Fruit fly (Drosophila melanogaster) whole organism, pupa: ENCODE results near the gene saturn.
A peak's percentile ranks its signal among the peaks of the same experiment; 100 is the strongest.

Source experiments
- CG10348 ChIP-seq: fragments of 200-800 bp; sonication (Bioruptor generic); IDR thresholded peaks from 2 replicates; pipeline ENCODE4 v1.3.6; 2022; ENCODE audit warnings: missing biosample characterization, missing genetic modification characterization
- CG12605 ChIP-seq: fragments of 200-800 bp; sonication (Bioruptor generic); IDR thresholded peaks from 2 replicates; pipeline ENCODE4 v1.3.6; 2022; ENCODE audit warnings: missing biosample characterization, missing genetic modification characterization
- CG13204 ChIP-seq: fragments of 200-800 bp; sonication (Bioruptor generic); optimal IDR thresholded peaks from 2 replicates; lab custom pipeline; 2018; ENCODE audit warnings: missing biosample characterization, mild to moderate bottlenecking, missing genetic modification characterization, moderate library complexity
- CG14655 ChIP-seq: fragments of 200-800 bp; sonication (Bioruptor generic); optimal IDR thresholded peaks from 3 replicates; lab custom pipeline; 2017; ENCODE audit warnings: mild to moderate bottlenecking, missing biosample characterization, missing genetic modification reagents, missing genetic modification characterization
- CG15710 ChIP-seq: fragments of 200-800 bp; sonication (Bioruptor generic); optimal IDR thresholded peaks from 2 replicates; lab custom pipeline; 2018; ENCODE audit warnings: missing biosample characterization, mild to moderate bottlenecking, missing genetic modification characterization, moderate library complexity
- CG17806 ChIP-seq: fragments of 200-800 bp; sonication (Bioruptor generic); optimal IDR thresholded peaks from 2 replicates; lab custom pipeline; 2018; ENCODE audit warnings: missing biosample characterization, mild to moderate bottlenecking, missing genetic modification characterization, moderate library complexity
- CG32121 ChIP-seq: fragments of 200-800 bp; sonication (Bioruptor generic); IDR thresholded peaks from 2 replicates; pipeline ENCODE4 v1.3.6; 2022; ENCODE audit warnings: missing biosample characterization, missing genetic modification characterization
- CG34367 ChIP-seq: fragments of 200-800 bp; sonication (Bioruptor generic); optimal IDR thresholded peaks from 2 replicates; lab custom pipeline; 2018; ENCODE audit warnings: missing biosample characterization, mild to moderate bottlenecking, missing genetic modification characterization
- CG4496 ChIP-seq: fragments of 200-800 bp; sonication (Bioruptor generic); IDR thresholded peaks from 3 replicates; pipeline ENCODE4 v1.3.6; 2022; ENCODE audit warnings: missing biosample characterization, missing genetic modification characterization
- CG8159 ChIP-seq: fragments of 200-800 bp; sonication (Bioruptor generic); optimal IDR thresholded peaks from 3 replicates; lab custom pipeline; 2018; ENCODE audit warnings: missing biosample characterization, mild to moderate bottlenecking, missing genetic modification characterization, moderate library complexity
- CG8301 ChIP-seq: fragments of 200-800 bp; sonication (Bioruptor generic); optimal IDR thresholded peaks from 2 replicates; lab custom pipeline; 2018; ENCODE audit warnings: missing biosample characterization, mild to moderate bottlenecking, missing genetic modification characterization
- CG9948 ChIP-seq: fragments of 200-800 bp; sonication (Bioruptor generic); optimal IDR thresholded peaks from 2 replicates; lab custom pipeline; 2018; ENCODE audit warnings: missing biosample characterization, mild to moderate bottlenecking, missing genetic modification characterization, moderate library complexity
- D1 ChIP-seq: fragments of 200-800 bp; sonication (Bioruptor generic); optimal IDR thresholded peaks from 2 replicates; lab custom pipeline; 2018; ENCODE audit warnings: missing biosample characterization, mild to moderate bottlenecking, missing genetic modification characterization, moderate library complexity
- EcR ChIP-seq: fragments of 200-800 bp; sonication (Bioruptor generic); optimal IDR thresholded peaks from 3 replicates; lab custom pipeline; 2019; ENCODE audit warnings: missing biosample characterization, missing genetic modification characterization, mild to moderate bottlenecking, moderate library complexity, missing genetic modification reagents
- Ets98B ChIP-seq: fragments of 200-800 bp; sonication (Bioruptor generic); IDR thresholded peaks from 2 replicates; pipeline ENCODE4 v1.3.6; 2022; ENCODE audit warnings: missing biosample characterization, missing genetic modification characterization
- Pif1A ChIP-seq: fragments of 200-800 bp; sonication (Bioruptor generic); optimal IDR thresholded peaks from 3 replicates; lab custom pipeline; 2016; ENCODE audit warnings: missing biosample characterization, missing genetic modification characterization
- Pif1B ChIP-seq: fragments of 200-800 bp; sonication (Bioruptor generic); optimal IDR thresholded peaks from 3 replicates; lab custom pipeline; 2016; ENCODE audit warnings: missing biosample characterization, missing genetic modification characterization
- Snoo ChIP-seq: fragments of 200-800 bp; sonication (Bioruptor generic); optimal IDR thresholded peaks from 3 replicates; lab custom pipeline; 2017; ENCODE audit warnings: missing biosample characterization, mild to moderate bottlenecking, missing genetic modification characterization, inconsistent platforms
- fd96Ca ChIP-seq: fragments of 200-800 bp; sonication (Bioruptor generic); IDR thresholded peaks from 3 replicates; pipeline ENCODE4 v1.3.6; 2022; ENCODE audit warnings: missing biosample characterization, missing genetic modification characterization
- gl ChIP-seq: fragments of 200-800 bp; sonication (Bioruptor generic); optimal IDR thresholded peaks from 2 replicates; lab custom pipeline; 2018; ENCODE audit warnings: missing biosample characterization, mild to moderate bottlenecking, missing genetic modification characterization
- rn ChIP-seq: fragments of 200-800 bp; sonication (Bioruptor generic); IDR thresholded peaks from 2 replicates; pipeline ENCODE4 v1.3.6; 2022; ENCODE audit warnings: missing biosample characterization, missing genetic modification characterization

Gene saturn

dm6 chr3L:14235820-14236219 is 32.7 kb downstream of the saturn start, which contains the start of gene CG34244:
CG34244 (minus strand) TSS chr3L:14235941.
- TF ChIP-seq D1 (tag; lab: Kevin White, UChicago), result peak; percentile 55
- TF ChIP-seq EcR (GFP tag; lab: Kevin White, UChicago), result no peak

dm6 chr3L:14236335-14236734 is 33.2 kb downstream of the saturn start, which contains the start of gene CG7906:
CG7906 (plus strand) TSS chr3L:14236635.
- TF ChIP-seq fd96Ca, result no peak
- TF ChIP-seq rn (GFP tag; lab: Robert Waterston, UW), result no peak

dm6 chr3L:14239325-14239724 is 36.2 kb downstream of the saturn start:
- TF ChIP-seq CG12605 (GFP tag; lab: Robert Waterston, UW) (peak; percentile 47), CG15710 (tag; lab: Kevin White, UChicago) (peak; percentile 18), rn (GFP tag; lab: Robert Waterston, UW) (no peak), CG9948 (peak; percentile 73), CG32121 (GFP tag; lab: Robert Waterston, UW) (peak; percentile 76), Pif1B (GFP tag; lab: Kevin White, UChicago) (peak; percentile 46), CG4496 (GFP tag; lab: Robert Waterston, UW) (no peak), Snoo (tag; lab: Kevin White, UChicago) (peak; percentile 43), CG8301 (tag; lab: Kevin White, UChicago) (peak; percentile 85), CG14655 (GFP tag; lab: Kevin White, UChicago) (peak; percentile 90), gl (tag; lab: Kevin White, UChicago) (peak; percentile 24), CG8159 (tag; lab: Kevin White, UChicago) (peak; percentile 53), CG13204 (GFP tag; lab: Kevin White, UChicago) (no peak), Pif1A (peak; percentile 68), CG34367 (peak; percentile 31), D1 (tag; lab: Kevin White, UChicago) (peak; percentile 61), fd96Ca (no peak), CG17806 (tag; lab: Kevin White, UChicago) (peak; percentile 56), Ets98B (no peak; the same call in 1 of the 2 replicates), EcR (GFP tag; lab: Kevin White, UChicago) (no peak), CG10348 (GFP tag; lab: Robert Waterston, UW) (no peak)
- TF ChIP-seq, all 21 proteins: peak for 14

dm6 chr3L:14241065-14241464 is 37.9 kb downstream of the saturn start:
- TF ChIP-seq Pif1A, result peak; percentile 56
- TF ChIP-seq CG15710 (tag; lab: Kevin White, UChicago), result peak; percentile 59
- peak; percentile 36 for TF ChIP-seq Pif1B (GFP tag; lab: Kevin White, UChicago)
- no peak for TF ChIP-seq Ets98B
- TF ChIP-seq CG10348 (GFP tag; lab: Robert Waterston, UW), result no peak
- no peak for TF ChIP-seq CG4496 (GFP tag; lab: Robert Waterston, UW)
- TF ChIP-seq D1 (tag; lab: Kevin White, UChicago), result no peak
- TF ChIP-seq fd96Ca, result no peak
- peak; percentile 60 for TF ChIP-seq CG14655 (GFP tag; lab: Kevin White, UChicago)
- TF ChIP-seq rn (GFP tag; lab: Robert Waterston, UW), result no peak
- peak; percentile 32 for TF ChIP-seq CG34367
- TF ChIP-seq gl (tag; lab: Kevin White, UChicago), result no peak
- TF ChIP-seq Snoo (tag; lab: Kevin White, UChicago), result peak; percentile 21
- TF ChIP-seq CG17806 (tag; lab: Kevin White, UChicago), result peak; percentile 53
- peak; percentile 51 for TF ChIP-seq CG9948
- peak; percentile 73 for TF ChIP-seq CG8159 (tag; lab: Kevin White, UChicago)
- no peak for TF ChIP-seq CG13204 (GFP tag; lab: Kevin White, UChicago)
- TF ChIP-seq CG32121 (GFP tag; lab: Robert Waterston, UW), result no peak
- TF ChIP-seq EcR (GFP tag; lab: Kevin White, UChicago), result no peak
- TF ChIP-seq CG8301 (tag; lab: Kevin White, UChicago), result peak; percentile 48
- no peak for TF ChIP-seq CG12605 (GFP tag; lab: Robert Waterston, UW)

- TF ChIP-seq rn (GFP tag; lab: Robert Waterston, UW) (0 out of 2 replicates have a peak, but pooled peaks have one; percentile 15), CG12605 (GFP tag; lab: Robert Waterston, UW) (peak; percentile 56), CG8159 (tag; lab: Kevin White, UChicago) (peak; percentile 79), Pif1B (GFP tag; lab: Kevin White, UChicago) (peak; percentile 53), fd96Ca (no peak), CG9948 (peak; percentile 56), CG14655 (GFP tag; lab: Kevin White, UChicago) (peak; percentile 85), CG17806 (tag; lab: Kevin White, UChicago) (peak; percentile 13), gl (tag; lab: Kevin White, UChicago) (no peak), CG34367 (no peak), CG15710 (tag; lab: Kevin White, UChicago) (peak; percentile 57), CG32121 (GFP tag; lab: Robert Waterston, UW) (peak; percentile 64), CG8301 (tag; lab: Kevin White, UChicago) (peak; percentile 84), CG13204 (GFP tag; lab: Kevin White, UChicago) (no peak), Ets98B (peak; percentile 49; the same call in 1 of the 2 replicates), Pif1A (peak; percentile 59), CG4496 (GFP tag; lab: Robert Waterston, UW) (peak; percentile 72; the same call in 2 of the 3 replicates), EcR (GFP tag; lab: Kevin White, UChicago) (no peak), CG10348 (GFP tag; lab: Robert Waterston, UW) (no peak), Snoo (tag; lab: Kevin White, UChicago) (peak; percentile 65), D1 (tag; lab: Kevin White, UChicago) (no peak)
- TF ChIP-seq, all 21 proteins: peak for 14
Measured at dm6 chr3L:14253455-14253854, 50.3 kb downstream of the saturn start.
